Fruit fly (Drosophila melanogaster): ENCODE measurements around the gene nub.

DNA sequence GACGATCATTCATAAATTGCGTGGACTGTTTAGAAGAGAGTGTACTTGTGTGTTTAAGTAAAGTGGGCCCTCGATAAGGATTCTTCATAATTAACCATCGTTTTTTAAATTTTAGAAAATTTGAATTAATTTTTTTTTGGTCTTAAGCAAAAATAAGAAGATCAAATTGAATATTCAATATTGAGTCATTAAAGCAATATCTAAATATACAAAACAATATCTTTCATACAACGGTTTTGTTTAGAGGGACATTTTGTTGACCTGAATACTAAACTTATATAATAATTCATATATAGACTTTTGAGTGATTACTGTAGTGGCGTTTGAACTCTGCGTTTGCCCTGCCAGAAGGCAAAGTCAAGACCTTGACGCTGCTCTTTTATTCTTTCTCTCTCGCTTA is 45.4 kb upstream of the nub start:
- TF ChIP-seq kay (GFP tag; ENCODE audit: borderline replicate concordance), result peak; percentile 28
- no peak for TF ChIP-seq cic (GFP tag; optimal IDR thresholded peaks at IDR 0.05)
- TF ChIP-seq Hr96 (GFP tag; optimal IDR thresholded peaks at IDR 0.05), result no peak
- TF ChIP-seq pad (GFP tag; optimal IDR thresholded peaks at IDR 0.05), result no peak
- no peak for TF ChIP-seq cnc (optimal IDR thresholded peaks at IDR 0.05)
- TF ChIP-seq CG14711 (tag; optimal IDR thresholded peaks at IDR 0.05), result peak; percentile 12
- no peak for TF ChIP-seq CG12768 (GFP tag; optimal IDR thresholded peaks at IDR 0.05)
- TF ChIP-seq toe (GFP tag; optimal IDR thresholded peaks at IDR 0.05), result no peak
- peak; percentile 33 for TF ChIP-seq CG7101 (tag; optimal IDR thresholded peaks at IDR 0.05)
- TF ChIP-seq Clk (GFP tag; optimal IDR thresholded peaks at IDR 0.05), result no peak
- no peak for TF ChIP-seq tj (GFP tag; optimal IDR thresholded peaks at IDR 0.05)
- peak; percentile 34 for TF ChIP-seq bab1 (GFP tag; optimal IDR thresholded peaks at IDR 0.05)
- TF ChIP-seq CG33017 (tag; optimal IDR thresholded peaks at IDR 0.05), result no peak
- TF ChIP-seq CG7045 (GFP tag; optimal IDR thresholded peaks at IDR 0.05), result no peak

Data from whole organism, adult.